Fruit fly (Drosophila melanogaster): ENCODE data around the gene Rpp30.

- no peak for TF ChIP-seq pan (optimal IDR thresholded peaks at IDR 0.05)
- no peak for TF ChIP-seq CG8478 (optimal IDR thresholded peaks at IDR 0.05)
- TF ChIP-seq psq (optimal IDR thresholded peaks at IDR 0.05) = no peak
- no peak for TF ChIP-seq Dll (optimal IDR thresholded peaks at IDR 0.05)
- no peak for TF ChIP-seq usp (GFP tag; optimal IDR thresholded peaks at IDR 0.05)
- no peak for TF ChIP-seq EcR (GFP tag; optimal IDR thresholded peaks at IDR 0.05)
Measured at dm6 chr2L:248592-248991, 3.6 kb downstream of the Rpp30 start.
